Worm (Caenorhabditis elegans) whole organism, mixed stage, embryonic: Measurements from ENCODE around the gene zipt-2.2.

Experiments
- M03D4.4 ChIP-seq: sonication (generic microtip); optimal IDR thresholded peaks from 2 replicates; lab custom pipeline; 2017; ENCODE audit warnings: mild to moderate bottlenecking, missing genetic modification characterization, missing compliant biosample characterization
- bed-3 ChIP-seq: fragments of 200-800 bp; sonication (Bioruptor generic); optimal IDR thresholded peaks from 3 replicates; lab custom pipeline; 2018; ENCODE audit warnings: mild to moderate bottlenecking, missing genetic modification characterization, moderate library complexity, missing compliant biosample characterization
- blmp-1 ChIP-seq: fragments of 150-350 bp; optimal IDR thresholded peaks from 2 replicates; lab custom pipeline; 2014; ENCODE audit warnings: missing biosample characterization, missing genetic modification characterization
- ceh-39 ChIP-seq: fragments of 150-350 bp; optimal IDR thresholded peaks from 2 replicates; lab custom pipeline; 2014; ENCODE audit warnings: missing biosample characterization, missing genetic modification characterization
- ceh-43 ChIP-seq: fragments of 200-800 bp; sonication (Bioruptor generic); optimal IDR thresholded peaks from 2 replicates; lab custom pipeline; 2018; ENCODE audit warnings: mild to moderate bottlenecking, missing genetic modification characterization, moderate library complexity, missing compliant biosample characterization
- ceh-83 ChIP-seq: fragments of 200-800 bp; sonication (Bioruptor generic); optimal IDR thresholded peaks from 2 replicates; lab custom pipeline; 2018; ENCODE audit warnings: mild to moderate bottlenecking, missing genetic modification characterization, missing compliant biosample characterization
- ces-1 ChIP-seq: fragments of 150-350 bp; optimal IDR thresholded peaks from 2 replicates; lab custom pipeline; 2014; ENCODE audit warnings: missing biosample characterization, missing genetic modification reagents, missing genetic modification characterization
- cnd-1 ChIP-seq: fragments of 200-800 bp; sonication (Bioruptor generic); optimal IDR thresholded peaks from 2 replicates; lab custom pipeline; 2018; ENCODE audit warnings: mild to moderate bottlenecking, missing genetic modification characterization, missing compliant biosample characterization
- drap-1 ChIP-seq: fragments of 200-800 bp; sonication (Bioruptor generic); optimal IDR thresholded peaks from 3 replicates; lab custom pipeline; 2018; ENCODE audit warnings: mild to moderate bottlenecking, missing genetic modification characterization, missing compliant biosample characterization
- elt-1 ChIP-seq: sonication (generic microtip); optimal IDR thresholded peaks from 2 replicates; lab custom pipeline; 2017; ENCODE audit warnings: missing genetic modification characterization, mild to moderate bottlenecking, missing compliant biosample characterization, antibody characterized with exemption, moderate library complexity, borderline replicate concordance; ENCODE audit not compliant: insufficient read depth
- elt-3 ChIP-seq: fragments of 150-350 bp; optimal IDR thresholded peaks from 2 replicates; lab custom pipeline; 2014; ENCODE audit warnings: missing biosample characterization, missing genetic modification characterization
- flh-1 ChIP-seq: fragments of 200-800 bp; sonication (Bioruptor generic); optimal IDR thresholded peaks from 2 replicates; lab custom pipeline; 2018; ENCODE audit warnings: mild to moderate bottlenecking, missing genetic modification characterization, moderate library complexity, missing compliant biosample characterization
- ham-2 ChIP-seq: fragments of 200-800 bp; sonication (Bioruptor generic); optimal IDR thresholded peaks from 2 replicates; lab custom pipeline; 2018; ENCODE audit warnings: mild to moderate bottlenecking, missing genetic modification characterization, missing compliant biosample characterization
- hlh-1 ChIP-seq: fragments of 150-350 bp; optimal IDR thresholded peaks from 2 replicates; lab custom pipeline; 2014; ENCODE audit warnings: missing biosample characterization, missing genetic modification reagents, missing genetic modification characterization
- lin-13 ChIP-seq: fragments of 150-350 bp; optimal IDR thresholded peaks from 2 replicates; lab custom pipeline; 2014; ENCODE audit warnings: missing biosample characterization, missing genetic modification characterization
- lin-32 ChIP-seq: fragments of 200-800 bp; sonication (Bioruptor generic); optimal IDR thresholded peaks from 2 replicates; lab custom pipeline; 2018; ENCODE audit warnings: mild to moderate bottlenecking, missing genetic modification characterization, missing compliant biosample characterization
- lsy-2 ChIP-seq: fragments of 150-350 bp; optimal IDR thresholded peaks from 2 replicates; lab custom pipeline; 2014; ENCODE audit warnings: missing biosample characterization, missing genetic modification characterization
- mab-5 ChIP-seq: fragments of 150-350 bp; optimal IDR thresholded peaks from 2 replicates; lab custom pipeline; 2014; ENCODE audit warnings: missing biosample characterization, missing genetic modification characterization
- mep-1 ChIP-seq: fragments of 150-350 bp; optimal IDR thresholded peaks from 2 replicates; lab custom pipeline; 2017; ENCODE audit warnings: missing biosample characterization, missing genetic modification reagents, missing genetic modification characterization, inconsistent platforms
- mls-2 ChIP-seq: sonication (generic microtip); optimal IDR thresholded peaks from 2 replicates; lab custom pipeline; 2016; ENCODE audit warnings: mild to moderate bottlenecking, missing genetic modification characterization, moderate library complexity, missing compliant biosample characterization
- nhr-12 ChIP-seq: fragments of 150-350 bp; optimal IDR thresholded peaks from 2 replicates; lab custom pipeline; 2014; ENCODE audit warnings: missing biosample characterization, missing genetic modification characterization
- nhr-2 ChIP-seq: fragments of 150-350 bp; optimal IDR thresholded peaks from 2 replicates; lab custom pipeline; 2014; ENCODE audit warnings: missing biosample characterization, missing genetic modification characterization
- nhr-237 ChIP-seq: fragments of 150-350 bp; optimal IDR thresholded peaks from 2 replicates; lab custom pipeline; 2014; ENCODE audit warnings: missing biosample characterization, missing genetic modification characterization
- nhr-28 ChIP-seq: fragments of 150-350 bp; optimal IDR thresholded peaks from 2 replicates; lab custom pipeline; 2014; ENCODE audit warnings: missing biosample characterization, missing genetic modification characterization
- nhr-76 ChIP-seq: sonication (generic microtip); optimal IDR thresholded peaks from 2 replicates; lab custom pipeline; 2017; ENCODE audit warnings: missing biosample characterization, missing genetic modification characterization
- pha-4 ChIP-seq: fragments of 150-350 bp; optimal IDR thresholded peaks from 2 replicates; lab custom pipeline; 2018; ENCODE audit warnings: missing biosample characterization, missing genetic modification reagents, missing genetic modification characterization
- sem-2 ChIP-seq: fragments of 200-800 bp; sonication (Bioruptor generic); optimal IDR thresholded peaks from 2 replicates; lab custom pipeline; 2018; ENCODE audit warnings: mild to moderate bottlenecking, missing genetic modification characterization, missing compliant biosample characterization
- snpc-4 ChIP-seq: fragments of 150-350 bp; optimal IDR thresholded peaks from 2 replicates; lab custom pipeline; 2014; ENCODE audit warnings: missing biosample characterization, missing genetic modification characterization
- sptf-1 ChIP-seq: sonication (generic microtip); optimal IDR thresholded peaks from 2 replicates; lab custom pipeline; 2017; ENCODE audit warnings: mild to moderate bottlenecking, missing genetic modification characterization, moderate library complexity, missing compliant biosample characterization
- tbx-8 ChIP-seq: fragments of 200-800 bp; sonication (Bioruptor generic); optimal IDR thresholded peaks from 2 replicates; lab custom pipeline; 2018; ENCODE audit warnings: mild to moderate bottlenecking, missing genetic modification characterization, moderate library complexity, missing compliant biosample characterization
- unc-120 ChIP-seq: sonication (generic microtip); optimal IDR thresholded peaks from 2 replicates; lab custom pipeline; 2017; ENCODE audit warnings: missing genetic modification characterization, missing compliant biosample characterization; ENCODE audit not compliant: poor library complexity, severe bottlenecking
- unc-39 ChIP-seq: fragments of 150-350 bp; optimal IDR thresholded peaks from 2 replicates; lab custom pipeline; 2014; ENCODE audit warnings: missing biosample characterization, missing genetic modification characterization
- unc-62 ChIP-seq: fragments of 150-350 bp; optimal IDR thresholded peaks from 2 replicates; lab custom pipeline; 2014; ENCODE audit warnings: missing biosample characterization, missing genetic modification reagents, missing genetic modification characterization
- zip-8 ChIP-seq: fragments of 150-350 bp; optimal IDR thresholded peaks from 2 replicates; lab custom pipeline; 2014; ENCODE audit warnings: missing biosample characterization, missing genetic modification characterization
- ztf-11 ChIP-seq: fragments of 150-350 bp; optimal IDR thresholded peaks from 2 replicates; lab custom pipeline; 2014; ENCODE audit warnings: missing biosample characterization, missing genetic modification characterization

zipt-2.2 gene

ce11 chrIV:4219983-4220382, 15.2 kb downstream of the zipt-2.2 start, which contains the start of gene F30B5.11:
Gene F30B5.11, minus strand, starts transcription at chrIV:4220083.
- TF ChIP-seq mab-5 (no peak), ham-2 (GFP tag; lab: Kevin White, UChicago) (no peak), pha-4 (no peak)

- TF ChIP-seq M03D4.4 (tag; lab: Kevin White, UChicago) (no peak), ceh-83 (GFP tag; lab: Kevin White, UChicago) (no peak), flh-1 (GFP tag; lab: Kevin White, UChicago) (no peak), tbx-8 (GFP tag; lab: Kevin White, UChicago) (no peak), elt-1 (tag; lab: Kevin White, UChicago) (no peak), mep-1 (tag; lab: Kevin White, UChicago) (no peak), mab-5 (no peak), unc-39 (tag; lab: Kevin White, UChicago) (no peak), sptf-1 (tag; lab: Kevin White, UChicago) (no peak), lsy-2 (tag; lab: Kevin White, UChicago) (no peak), ham-2 (GFP tag; lab: Kevin White, UChicago) (no peak), ceh-39 (tag; lab: Kevin White, UChicago) (no peak), snpc-4 (tag; lab: Kevin White, UChicago) (no peak), pha-4 (no peak), elt-3 (no peak), unc-120 (tag; lab: Kevin White, UChicago) (no peak), nhr-28 (tag; lab: Kevin White, UChicago) (no peak)
- TF ChIP-seq, all 35 proteins: peak for 0
Observed at ce11 chrIV:4218276-4218675, 16.9 kb downstream of the zipt-2.2 start.

- TF ChIP-seq cnd-1 (tag; lab: Kevin White, UChicago), result no peak
- no peak for TF ChIP-seq elt-1 (tag; lab: Kevin White, UChicago)
- TF ChIP-seq mab-5, result no peak
- no peak for TF ChIP-seq ztf-11 (tag; lab: Kevin White, UChicago)
- TF ChIP-seq sptf-1 (tag; lab: Kevin White, UChicago), result no peak
- TF ChIP-seq blmp-1, result no peak
- TF ChIP-seq unc-120 (tag; lab: Kevin White, UChicago), result no peak
- no peak for TF ChIP-seq nhr-28 (tag; lab: Kevin White, UChicago)
- no peak for TF ChIP-seq ceh-43 (GFP tag; lab: Kevin White, UChicago)
- TF ChIP-seq nhr-12 (tag; lab: Kevin White, UChicago), result no peak
- no peak for TF ChIP-seq pha-4
- no peak for TF ChIP-seq ceh-83 (GFP tag; lab: Kevin White, UChicago)
- no peak for TF ChIP-seq lin-32 (GFP tag; lab: Kevin White, UChicago)
- TF ChIP-seq ces-1 (GFP tag; lab: Kevin White, UChicago), result no peak
- no peak for TF ChIP-seq mls-2 (tag; lab: Kevin White, UChicago)
- no peak for TF ChIP-seq drap-1 (GFP tag; lab: Kevin White, UChicago)
- TF ChIP-seq nhr-76 (tag; lab: Kevin White, UChicago), result no peak
- no peak for TF ChIP-seq unc-62
- no peak for TF ChIP-seq bed-3 (GFP tag; lab: Kevin White, UChicago)
- TF ChIP-seq, all 35 proteins: peak for 0
Observed at ce11 chrIV:4216099-4216894, 18.9 kb downstream of the zipt-2.2 start.

ce11 chrIV:4215349-4215748, 19.8 kb downstream of the zipt-2.2 start:
- TF ChIP-seq zip-8 (tag; lab: Kevin White, UChicago) (no peak), ham-2 (GFP tag; lab: Kevin White, UChicago) (no peak), mep-1 (tag; lab: Kevin White, UChicago) (no peak), unc-39 (tag; lab: Kevin White, UChicago) (no peak), bed-3 (GFP tag; lab: Kevin White, UChicago) (no peak), tbx-8 (GFP tag; lab: Kevin White, UChicago) (no peak), hlh-1 (tag; lab: Kevin White, UChicago) (no peak), ztf-11 (tag; lab: Kevin White, UChicago) (no peak), lin-13 (no peak), unc-62 (peak; percentile 70), ceh-43 (GFP tag; lab: Kevin White, UChicago) (no peak), snpc-4 (tag; lab: Kevin White, UChicago) (no peak), flh-1 (GFP tag; lab: Kevin White, UChicago) (no peak), pha-4 (peak; percentile 21), nhr-2 (tag; lab: Kevin White, UChicago) (no peak), blmp-1 (no peak), nhr-237 (tag; lab: Kevin White, UChicago) (peak; percentile 68), elt-1 (tag; lab: Kevin White, UChicago) (no peak), sptf-1 (tag; lab: Kevin White, UChicago) (no peak), nhr-12 (tag; lab: Kevin White, UChicago) (no peak), mls-2 (tag; lab: Kevin White, UChicago) (no peak), sem-2 (GFP tag; lab: Kevin White, UChicago) (no peak), lsy-2 (tag; lab: Kevin White, UChicago) (no peak)
